Worm (Caenorhabditis elegans) whole organism, L1 larva: ENCODE data around the gene C44H9.6.
A peak's percentile ranks its signal among the peaks of the same experiment; 100 is the strongest.
"Not testable (repeated sequence)": the region's sequence is repeated elsewhere in the genome, so short reads cannot be mapped to it uniquely, and the experiment has no call there.

ENCODE experiments used
- C04F5.9 ChIP-seq: sonication (generic microtip); optimal IDR thresholded peaks from 2 replicates; lab custom pipeline; 2016; ENCODE audit warnings: missing genetic modification characterization, missing compliant biosample characterization
- C34B4.2 ChIP-seq: sonication (generic microtip); optimal IDR thresholded peaks from 2 replicates; lab custom pipeline; 2017; ENCODE audit warnings: mild to moderate bottlenecking, missing genetic modification characterization, missing compliant biosample characterization
- F16B12.6 ChIP-seq: fragments of 150-350 bp; optimal IDR thresholded peaks from 2 replicates; lab custom pipeline; 2014; ENCODE audit warnings: missing biosample characterization, missing genetic modification characterization
- ama-1 ChIP-seq: fragments of 150-350 bp; optimal IDR thresholded peaks from 2 replicates; lab custom pipeline; 2014
- blmp-1 ChIP-seq: fragments of 150-350 bp; optimal IDR thresholded peaks from 2 replicates; lab custom pipeline; 2014; ENCODE audit warnings: missing biosample characterization, missing genetic modification characterization
- ceh-63 ChIP-seq: fragments of 200-800 bp; sonication (Bioruptor generic); optimal IDR thresholded peaks from 2 replicates; lab custom pipeline; 2018; ENCODE audit warnings: mild to moderate bottlenecking, missing genetic modification characterization, missing compliant biosample characterization
- egl-13 ChIP-seq: sonication (generic microtip); optimal IDR thresholded peaks from 2 replicates; lab custom pipeline; 2016; ENCODE audit warnings: missing genotype, missing genetic modification reagents, missing genetic modification characterization, missing compliant biosample characterization
- elt-2 ChIP-seq: sonication (generic microtip); optimal IDR thresholded peaks from 2 replicates; lab custom pipeline; 2016; ENCODE audit warnings: missing genetic modification characterization, mild to moderate bottlenecking, inconsistent platforms, missing compliant biosample characterization, missing genetic modification reagents
- fkh-10 ChIP-seq: sonication (generic microtip); optimal IDR thresholded peaks from 2 replicates; lab custom pipeline; 2017; ENCODE audit warnings: missing biosample characterization, missing genetic modification reagents, missing genetic modification characterization
- fkh-4 ChIP-seq: sonication (generic microtip); optimal IDR thresholded peaks from 2 replicates; lab custom pipeline; 2016; ENCODE audit warnings: missing compliant biosample characterization, missing genetic modification characterization, borderline replicate concordance
- fos-1 ChIP-seq: fragments of 150-350 bp; optimal IDR thresholded peaks from 2 replicates; lab custom pipeline; 2014; ENCODE audit warnings: missing biosample characterization, missing genetic modification characterization
- grh-1 ChIP-seq: fragments of 200-800 bp; sonication (Bioruptor generic); IDR thresholded peaks from 2 replicates; pipeline ENCODE4 v1.3.6; 2022; ENCODE audit warnings: missing genetic modification reagents, missing genetic modification characterization, missing compliant biosample characterization
- hlh-17 ChIP-seq: fragments of 200-800 bp; sonication (Bioruptor generic); optimal IDR thresholded peaks from 2 replicates; lab custom pipeline; 2018; ENCODE audit warnings: missing genetic modification characterization, mild to moderate bottlenecking, missing compliant biosample characterization, moderate library complexity, borderline replicate concordance
- hlh-4 ChIP-seq: sonication (generic microtip); optimal IDR thresholded peaks from 2 replicates; lab custom pipeline; 2016; ENCODE audit warnings: mild to moderate bottlenecking, missing genetic modification characterization, missing compliant biosample characterization
- lin-35 ChIP-seq, 2 experiments: fragments of 150-350 bp; optimal IDR thresholded peaks; 2 replicates each; lab custom pipeline; 2014; ENCODE audit warnings: missing biosample characterization in 2 of 2, missing genetic modification characterization in 2 of 2, missing genetic modification reagents in 2 of 2
- lsy-2 ChIP-seq, 2 experiments: fragments of 150-350 bp; optimal IDR thresholded peaks; 2 replicates each; lab custom pipeline; 2014; ENCODE audit warnings: missing biosample characterization in 2 of 2, missing genetic modification characterization in 2 of 2
- mab-9 ChIP-seq: fragments of 200-800 bp; sonication (Bioruptor generic); IDR thresholded peaks from 2 replicates; pipeline ENCODE4 v1.3.6; 2022; ENCODE audit warnings: missing genetic modification reagents, missing genetic modification characterization, missing compliant biosample characterization
- mdl-1 ChIP-seq, 2 experiments: fragments of 150-350 bp; optimal IDR thresholded peaks; 2 replicates each; lab custom pipeline; 2014 to 2017; ENCODE audit warnings: missing biosample characterization in 2 of 2, missing genetic modification characterization in 2 of 2, inconsistent platforms in 1 of 2
- nhr-11 ChIP-seq: fragments of 150-350 bp; optimal IDR thresholded peaks from 2 replicates; lab custom pipeline; 2014; ENCODE audit warnings: missing biosample characterization, missing genetic modification characterization
- nhr-20 ChIP-seq: sonication (generic microtip); optimal IDR thresholded peaks from 2 replicates; lab custom pipeline; 2016; ENCODE audit warnings: mild to moderate bottlenecking, missing genetic modification characterization, missing compliant biosample characterization
- nhr-77 ChIP-seq: fragments of 150-350 bp; optimal IDR thresholded peaks from 2 replicates; lab custom pipeline; 2014; ENCODE audit warnings: missing biosample characterization, missing genetic modification characterization
- nhr-84 ChIP-seq: sonication (generic microtip); optimal IDR thresholded peaks from 2 replicates; lab custom pipeline; 2017; ENCODE audit warnings: missing biosample characterization, missing genetic modification characterization
- pag-3 ChIP-seq: sonication (generic microtip); optimal IDR thresholded peaks from 2 replicates; lab custom pipeline; 2017; ENCODE audit warnings: missing genetic modification characterization, mild to moderate bottlenecking, missing compliant biosample characterization, antibody characterized with exemption, borderline replicate concordance; ENCODE audit not compliant: insufficient read depth
- pax-3 ChIP-seq: fragments of 200-800 bp; sonication (Bioruptor generic); optimal IDR thresholded peaks from 2 replicates; lab custom pipeline; 2018; ENCODE audit warnings: mild to moderate bottlenecking, missing genetic modification characterization, moderate library complexity, missing compliant biosample characterization
- sptf-1 ChIP-seq: fragments of 150-350 bp; optimal IDR thresholded peaks from 2 replicates; lab custom pipeline; 2014; ENCODE audit warnings: missing biosample characterization, missing genetic modification characterization
- sup-37 ChIP-seq: fragments of 200-800 bp; sonication (Bioruptor generic); optimal IDR thresholded peaks from 2 replicates; lab custom pipeline; 2018; ENCODE audit warnings: mild to moderate bottlenecking, missing genetic modification characterization, missing compliant biosample characterization
- tbx-2 ChIP-seq: sonication (generic microtip); optimal IDR thresholded peaks from 2 replicates; lab custom pipeline; 2016; ENCODE audit warnings: missing genetic modification characterization, missing compliant biosample characterization
- unc-130 ChIP-seq: fragments of 150-350 bp; optimal IDR thresholded peaks from 2 replicates; lab custom pipeline; 2017; ENCODE audit warnings: missing biosample characterization, missing genetic modification characterization, inconsistent platforms
- unc-98 ChIP-seq: fragments of 200-800 bp; sonication (Bioruptor generic); IDR thresholded peaks from 2 replicates; pipeline ENCODE4 v1.3.6; 2022; ENCODE audit warnings: missing genetic modification characterization, missing compliant biosample characterization
- ztf-4 ChIP-seq: fragments of 150-350 bp; optimal IDR thresholded peaks from 2 replicates; lab custom pipeline; 2014; ENCODE audit warnings: missing biosample characterization, missing genetic modification characterization

Gene C44H9.6

DNA sequence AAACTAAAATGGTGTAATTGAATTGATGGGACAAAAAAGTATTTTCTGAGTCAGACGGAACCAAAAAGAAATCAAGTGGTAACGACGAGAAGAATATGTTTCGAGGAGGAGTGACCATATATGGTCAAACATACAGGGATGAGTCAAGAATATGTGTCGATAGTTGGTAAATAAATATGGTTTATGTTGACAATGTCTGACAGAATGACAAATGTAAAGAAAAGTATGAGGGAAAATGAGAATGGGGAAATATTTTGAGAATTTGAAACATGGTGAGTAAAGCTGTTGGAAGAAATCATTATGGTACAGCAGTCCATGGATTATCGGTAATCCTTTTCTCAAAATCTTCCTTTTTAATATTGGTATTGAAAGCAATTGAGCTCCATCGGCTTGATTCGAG lies 22.9 kb upstream of the C44H9.6 start, which contains the start of gene nspg-1:
Gene nspg-1 (minus strand): TSS at position 101 of the 400 bp plus-strand sequence.
- TF ChIP-seq nhr-11 (tag; lab: Kevin White, UChicago) (no peak), ztf-4 (tag; lab: Kevin White, UChicago) (no peak), lin-35 (GFP tag; optimal IDR thresholded peaks at IDR 0.05; lab: Kevin White, UChicago) (no peak), F16B12.6 (tag; lab: Kevin White, UChicago) (no peak)

DNA sequence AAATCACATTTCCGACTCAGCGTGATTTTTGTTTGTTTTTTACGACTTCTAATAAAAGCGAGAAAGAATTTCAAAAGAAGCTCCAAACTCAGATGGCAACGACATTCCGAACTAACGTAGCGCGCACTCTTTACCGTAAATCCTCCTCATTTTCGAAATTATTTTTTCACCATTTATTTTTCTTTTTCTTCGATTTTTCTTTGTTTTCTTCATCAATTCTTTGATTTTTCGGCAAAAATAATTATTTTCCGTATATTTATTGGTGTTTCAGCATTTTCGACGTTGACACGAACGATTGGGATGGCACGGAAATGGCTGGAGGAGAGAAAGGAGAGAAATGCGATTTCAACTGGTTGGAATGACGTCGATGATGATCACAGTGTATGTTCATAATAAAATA lies 20.5 kb upstream of the C44H9.6 start, which contains the start of gene T07F10.5:
Gene T07F10.5 (plus strand): TSS at position 301 of the 400 bp plus-strand sequence.
- TF ChIP-seq blmp-1 (tag; lab: Kevin White, UChicago); mab-9 (GFP tag; lab: Robert Waterston, UW); grh-1: not testable (repeated sequence)

DNA sequence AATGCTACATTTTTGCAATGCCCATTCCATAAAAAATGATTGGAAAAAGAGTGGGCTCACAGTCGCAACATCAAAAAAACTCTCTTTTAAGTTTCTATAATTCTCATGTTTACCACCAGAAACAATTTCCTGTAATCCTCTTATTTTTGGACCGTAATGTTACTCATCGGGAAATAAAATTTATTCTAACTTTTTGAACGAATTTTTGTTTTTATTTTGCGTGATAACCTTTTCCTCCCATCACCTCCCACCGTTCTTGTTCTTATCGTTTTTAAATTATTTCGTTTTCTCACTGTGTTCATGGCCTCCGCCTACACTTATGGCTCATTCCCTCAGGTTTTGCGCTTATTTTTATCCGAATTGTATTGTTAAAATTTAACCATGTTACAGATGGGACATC lies 14.0 kb upstream of the C44H9.6 start, which contains the start of gene anp-1:
Gene anp-1 (plus strand): TSS at position 301 of the 400 bp plus-strand sequence.
- no peak for TF ChIP-seq unc-130 (tag; lab: Kevin White, UChicago)
- TF ChIP-seq fkh-4 (tag; lab: Kevin White, UChicago) = no peak
- TF ChIP-seq sup-37 = no peak
- no peak for TF ChIP-seq pax-3 (tag; lab: Kevin White, UChicago)
- no peak for TF ChIP-seq nhr-84
- TF ChIP-seq lsy-2 (tag; optimal IDR thresholded peaks at IDR 0.05; lab: Kevin White, UChicago) = no peak
- no peak for TF ChIP-seq mdl-1 (tag; optimal IDR thresholded peaks at IDR 0.05; lab: Kevin White, UChicago)
- TF ChIP-seq fkh-10 = no peak

DNA sequence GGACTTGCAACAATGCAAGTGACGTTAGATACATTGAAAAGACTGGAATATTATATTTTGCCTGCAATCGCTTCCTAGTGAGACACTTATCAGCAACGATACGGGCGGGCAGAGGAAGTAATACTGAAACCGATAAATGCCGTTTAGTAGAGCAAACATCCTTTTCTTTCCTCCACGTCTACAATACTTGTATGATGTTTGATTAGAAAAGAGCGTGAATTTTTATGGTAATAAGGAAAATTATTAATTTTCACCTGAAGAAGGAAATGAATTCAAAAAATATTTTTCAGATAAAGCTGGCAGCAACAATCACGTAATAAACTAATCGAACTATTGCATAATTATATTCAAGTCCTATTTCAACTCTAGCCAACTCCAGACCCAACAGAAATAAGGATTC lies 9.6 kb upstream of the C44H9.6 start, which contains the start of gene C44H9.7:
Gene C44H9.7 (minus strand): TSS at position 101 of the 400 bp plus-strand sequence.
- TF ChIP-seq nhr-77 (tag; lab: Kevin White, UChicago) (no peak), blmp-1 (tag; lab: Kevin White, UChicago) (no peak), egl-13 (tag; lab: Kevin White, UChicago) (no peak), mab-9 (GFP tag; lab: Robert Waterston, UW) (no peak), elt-2 (tag; lab: Kevin White, UChicago) (peak; percentile 5), ztf-4 (tag; lab: Kevin White, UChicago) (no peak)

DNA sequence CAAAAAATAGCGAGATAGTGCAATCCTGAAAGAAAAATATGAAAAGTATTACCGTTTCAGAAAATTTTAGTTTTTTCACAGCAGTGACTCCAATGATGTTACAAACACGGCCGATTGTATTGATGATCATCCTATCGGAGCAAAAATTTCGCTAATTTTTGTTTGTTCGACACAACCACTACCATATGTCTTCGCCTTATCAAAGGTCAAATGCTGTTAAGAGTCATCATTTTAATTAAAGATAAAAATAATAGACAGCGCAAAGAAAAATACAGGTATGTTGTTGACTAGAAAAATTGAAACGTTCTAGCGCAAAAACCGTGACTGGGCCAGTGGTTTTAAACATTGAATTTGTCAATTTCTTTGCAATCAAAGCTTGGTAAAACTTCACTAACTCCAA lies 7.2 kb upstream of the C44H9.6 start:
- no peak for TF ChIP-seq C04F5.9 (tag; lab: Kevin White, UChicago)
- TF ChIP-seq ceh-63 (GFP tag; lab: Kevin White, UChicago) = no peak
- TF ChIP-seq elt-2 (tag; lab: Kevin White, UChicago) = peak; percentile 49
- TF ChIP-seq tbx-2 (tag; lab: Kevin White, UChicago) = no peak
- no peak for TF ChIP-seq nhr-20 (tag; lab: Kevin White, UChicago)
- TF ChIP-seq pax-3 (tag; lab: Kevin White, UChicago) = peak; percentile 20
- TF ChIP-seq fkh-10 = no peak
- TF ChIP-seq unc-98 = no peak
- no peak for TF ChIP-seq C34B4.2 (tag; lab: Kevin White, UChicago)
- TF ChIP-seq hlh-17 = no peak
- TF ChIP-seq ama-1 = no peak

DNA sequence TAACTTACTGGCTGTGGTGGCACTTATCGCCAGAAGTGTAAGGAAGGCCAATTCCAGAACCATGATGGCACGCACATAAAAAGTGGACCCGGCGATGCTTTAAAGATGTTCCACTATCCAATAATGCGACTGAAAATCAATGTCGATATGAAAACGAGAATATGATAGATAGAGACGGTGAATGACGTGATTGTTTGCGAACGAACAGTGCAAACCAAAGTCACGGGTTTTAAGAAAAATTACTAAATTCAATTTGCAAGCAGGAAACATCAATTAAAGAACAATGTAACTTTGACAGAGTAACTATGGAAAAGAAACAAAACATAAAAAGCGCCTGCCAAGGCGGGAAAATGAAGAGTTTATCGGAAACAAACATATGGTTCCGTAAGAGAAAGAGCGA lies 4.6 kb upstream of the C44H9.6 start, which contains the start of gene C44H9.5:
Gene C44H9.5 (minus strand): TSS at position 129 of the 400 bp plus-strand sequence.
- TF ChIP-seq pag-3 = no peak

DNA sequence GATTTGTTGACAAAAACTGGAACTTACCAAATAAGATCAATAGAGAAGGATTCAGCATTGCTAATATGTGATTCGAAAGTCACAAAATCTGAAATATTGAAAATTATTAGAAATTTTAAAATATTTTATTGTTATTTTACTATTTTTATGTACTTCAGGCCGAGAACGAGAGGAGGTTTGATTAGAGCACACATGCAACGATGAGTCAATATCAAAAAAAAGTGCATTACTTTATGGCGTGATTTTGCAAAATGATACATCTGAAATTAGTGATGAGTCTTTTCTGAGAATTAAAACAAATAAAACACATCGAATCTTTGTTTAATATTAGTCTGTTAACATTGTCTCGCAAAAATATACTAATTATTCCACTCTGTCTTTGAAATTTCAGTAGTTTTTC lies 399 bp downstream of the C44H9.6 start:
- TF ChIP-seq sptf-1 (tag; lab: Kevin White, UChicago) = no peak
- no peak for TF ChIP-seq fos-1 (tag; lab: Kevin White, UChicago)
- TF ChIP-seq hlh-4 (tag; lab: Kevin White, UChicago) = no peak
